Fruit fly (Drosophila melanogaster) whole organism, embryonic: ENCODE measurements around the gene CAH4.

Experiments
- Asciz ChIP-seq: fragments of 200-800 bp; sonication (Bioruptor generic); optimal IDR thresholded peaks from 2 replicates; lab custom pipeline; 2017; ENCODE audit warnings: missing biosample characterization, mild to moderate bottlenecking, missing genetic modification characterization, missing genetic modification reagents
- B-H2 ChIP-seq: fragments of 200-800 bp; sonication (Bioruptor generic); optimal IDR thresholded peaks from 2 replicates; lab custom pipeline; 2018; ENCODE audit warnings: missing biosample characterization, mild to moderate bottlenecking, missing genetic modification characterization
- CG10462 ChIP-seq: fragments of 200-800 bp; sonication (Bioruptor generic); optimal IDR thresholded peaks from 2 replicates; lab custom pipeline; 2016; ENCODE audit warnings: missing biosample characterization, missing genetic modification characterization
- CG11093 ChIP-seq: fragments of 200-800 bp; sonication (Bioruptor generic); IDR thresholded peaks from 3 replicates; pipeline ENCODE4 v1.3.6; 2022; ENCODE audit warnings: missing biosample characterization, missing genetic modification characterization
- CG11723 ChIP-seq: fragments of 200-800 bp; sonication (Bioruptor generic); optimal IDR thresholded peaks from 2 replicates; lab custom pipeline; 2017; ENCODE audit warnings: missing biosample characterization, mild to moderate bottlenecking, missing genetic modification characterization
- CG12155 ChIP-seq: fragments of 200-800 bp; sonication (Bioruptor generic); optimal IDR thresholded peaks from 3 replicates; lab custom pipeline; 2016; ENCODE audit warnings: missing biosample characterization, missing genetic modification characterization
- CG1233 ChIP-seq: fragments of 200-800 bp; sonication (Bioruptor generic); optimal IDR thresholded peaks from 4 replicates; lab custom pipeline; 2018; ENCODE audit warnings: missing biosample characterization, mild to moderate bottlenecking, missing genetic modification characterization
- CG12659 ChIP-seq: fragments of 200-800 bp; sonication (Bioruptor generic); optimal IDR thresholded peaks from 3 replicates; lab custom pipeline; 2017; ENCODE audit warnings: mild to moderate bottlenecking, missing biosample characterization, missing genetic modification reagents, missing genetic modification characterization
- CG13287 ChIP-seq: fragments of 200-800 bp; sonication (Bioruptor generic); IDR thresholded peaks from 2 replicates; pipeline ENCODE4 v1.3.6; 2022; ENCODE audit warnings: missing biosample characterization, missing genetic modification characterization; ENCODE audit not compliant: partially characterized antibody
- CG14441 ChIP-seq: fragments of 200-800 bp; sonication (Bioruptor generic); IDR thresholded peaks from 2 replicates; pipeline ENCODE4 v1.3.6; 2022; ENCODE audit warnings: missing biosample characterization, missing genetic modification characterization
- CG15011 ChIP-seq: fragments of 200-800 bp; sonication (Bioruptor generic); optimal IDR thresholded peaks from 3 replicates; lab custom pipeline; 2018; ENCODE audit warnings: missing biosample characterization, mild to moderate bottlenecking, missing genetic modification characterization
- CG30403 ChIP-seq: fragments of 200-800 bp; sonication (Bioruptor generic); optimal IDR thresholded peaks from 3 replicates; lab custom pipeline; 2016; ENCODE audit warnings: missing biosample characterization, missing genetic modification characterization
- CG31224 ChIP-seq: fragments of 200-800 bp; sonication (Bioruptor generic); IDR thresholded peaks from 2 replicates; pipeline ENCODE4 v1.3.6; 2022; ENCODE audit warnings: missing biosample characterization, missing genetic modification characterization
- CG33557 ChIP-seq: fragments of 200-800 bp; sonication (Bioruptor generic); optimal IDR thresholded peaks from 2 replicates; lab custom pipeline; 2019; ENCODE audit warnings: missing biosample characterization, mild to moderate bottlenecking, missing genetic modification characterization, moderate library complexity
- CG7271 ChIP-seq: fragments of 200-800 bp; sonication (Bioruptor generic); optimal IDR thresholded peaks from 2 replicates; lab custom pipeline; 2018; ENCODE audit warnings: missing biosample characterization, mild to moderate bottlenecking, missing genetic modification characterization, moderate library complexity
- CG7357 ChIP-seq: fragments of 200-800 bp; sonication (Bioruptor generic); IDR thresholded peaks from 3 replicates; pipeline ENCODE4 v1.3.6; 2022; ENCODE audit warnings: missing biosample characterization, missing genetic modification characterization
- CG7963 ChIP-seq: fragments of 200-800 bp; sonication (Bioruptor generic); IDR thresholded peaks from 3 replicates; pipeline ENCODE4 v1.3.6; 2022; ENCODE audit warnings: missing biosample characterization, missing genetic modification characterization; ENCODE audit not compliant: partially characterized antibody
- CG8765 ChIP-seq: fragments of 200-800 bp; sonication (Bioruptor generic); IDR thresholded peaks from 2 replicates; pipeline ENCODE4 v1.3.6; 2022; ENCODE audit warnings: missing biosample characterization, missing genetic modification characterization
- CG8944 ChIP-seq: fragments of 200-800 bp; sonication (Bioruptor generic); optimal IDR thresholded peaks from 3 replicates; lab custom pipeline; 2016; ENCODE audit warnings: missing biosample characterization, missing genetic modification characterization
- CG9437 ChIP-seq: fragments of 200-800 bp; sonication (Bioruptor generic); optimal IDR thresholded peaks from 2 replicates; lab custom pipeline; 2018; ENCODE audit warnings: missing biosample characterization, mild to moderate bottlenecking, missing genetic modification characterization
- CG9727 ChIP-seq: fragments of 200-800 bp; sonication (Bioruptor generic); optimal IDR thresholded peaks from 3 replicates; lab custom pipeline; 2017; ENCODE audit warnings: missing biosample characterization, mild to moderate bottlenecking, missing genetic modification characterization
- Dfd ChIP-seq, 2 experiments: fragments of >200 bp; optimal IDR thresholded peaks; 2 replicates each; lab custom pipeline; 2017; ENCODE audit warnings: missing biosample characterization in 2 of 2, missing genetic modification characterization in 2 of 2
- Dip2 ChIP-seq: fragments of 200-800 bp; sonication (Bioruptor generic); IDR thresholded peaks from 2 replicates; pipeline ENCODE4 v1.3.6; 2022; ENCODE audit warnings: missing biosample characterization, missing genetic modification characterization
- HHEX ChIP-seq: fragments of 200-800 bp; sonication (Bioruptor generic); optimal IDR thresholded peaks from 3 replicates; lab custom pipeline; 2017; ENCODE audit warnings: missing biosample characterization, mild to moderate bottlenecking, missing genetic modification characterization, missing genetic modification reagents
- HmgZ ChIP-seq: fragments of 200-800 bp; sonication (Bioruptor generic); optimal IDR thresholded peaks from 2 replicates; lab custom pipeline; 2018; ENCODE audit warnings: missing biosample characterization, mild to moderate bottlenecking, missing genetic modification characterization
- Lhr ChIP-seq: fragments of 200-800 bp; sonication (Bioruptor generic); optimal IDR thresholded peaks from 3 replicates; lab custom pipeline; 2017; ENCODE audit warnings: mild to moderate bottlenecking, missing biosample characterization, missing genetic modification reagents, missing genetic modification characterization
- Nf-YC ChIP-seq: fragments of 200-800 bp; optimal IDR thresholded peaks from 3 replicates; lab custom pipeline; 2019; ENCODE audit warnings: missing biosample characterization, mild to moderate bottlenecking, missing genetic modification characterization, moderate library complexity
- NfI ChIP-seq: fragments of 200-800 bp; sonication (Bioruptor generic); optimal IDR thresholded peaks from 3 replicates; lab custom pipeline; 2018; ENCODE audit warnings: missing biosample characterization, mild to moderate bottlenecking, missing genetic modification characterization, moderate library complexity
- Sry-δ ChIP-seq: fragments of 200-800 bp; sonication (Bioruptor generic); optimal IDR thresholded peaks from 2 replicates; lab custom pipeline; 2016; ENCODE audit warnings: missing biosample characterization, missing genetic modification characterization
- Tbp ChIP-seq: fragments of >200 bp; optimal IDR thresholded peaks from 2 replicates; lab custom pipeline; 2018; ENCODE audit warnings: missing biosample characterization, missing genetic modification characterization
- Usf ChIP-seq: fragments of 200-800 bp; sonication (Bioruptor generic); optimal IDR thresholded peaks from 2 replicates; lab custom pipeline; 2017; ENCODE audit warnings: missing genotype, missing biosample characterization, missing genetic modification characterization
- Xbp1 ChIP-seq: fragments of 200-800 bp; sonication (Bioruptor generic); optimal IDR thresholded peaks from 3 replicates; lab custom pipeline; 2016; ENCODE audit warnings: missing biosample characterization, mild to moderate bottlenecking, missing genetic modification characterization
- al ChIP-seq: fragments of 200-800 bp; sonication (Bioruptor generic); IDR thresholded peaks from 2 replicates; pipeline ENCODE4 v1.3.6; 2022; ENCODE audit warnings: missing biosample characterization, missing genetic modification characterization
- aop ChIP-seq: fragments of 200-800 bp; sonication (Bioruptor generic); IDR thresholded peaks from 2 replicates; pipeline ENCODE4 v1.3.6; 2022; ENCODE audit warnings: missing biosample characterization, missing genetic modification characterization
- ara ChIP-seq: fragments of 200-800 bp; sonication (Bioruptor generic); IDR thresholded peaks from 2 replicates; pipeline ENCODE4 v1.3.6; 2022; ENCODE audit warnings: missing biosample characterization, missing genetic modification characterization
- az2 ChIP-seq: fragments of 200-800 bp; sonication (Bioruptor generic); optimal IDR thresholded peaks from 3 replicates; lab custom pipeline; 2016; ENCODE audit warnings: missing biosample characterization, missing genetic modification characterization
- cas ChIP-seq: fragments of 200-800 bp; sonication (Bioruptor generic); IDR thresholded peaks from 2 replicates; pipeline ENCODE4 v1.3.6; 2022; ENCODE audit warnings: missing biosample characterization, missing genetic modification characterization
- chn ChIP-seq: fragments of 200-800 bp; sonication (Bioruptor generic); optimal IDR thresholded peaks from 2 replicates; lab custom pipeline; 2016; ENCODE audit warnings: missing biosample characterization, missing genetic modification characterization
- da ChIP-seq: fragments of 200-800 bp; sonication (Bioruptor generic); optimal IDR thresholded peaks from 2 replicates; lab custom pipeline; 2016; ENCODE audit warnings: missing biosample characterization, missing genetic modification characterization
- dan ChIP-seq: fragments of 200-800 bp; sonication (Bioruptor generic); IDR thresholded peaks from 2 replicates; pipeline ENCODE4 v1.3.6; 2022; ENCODE audit warnings: missing biosample characterization, missing genetic modification characterization
- emc ChIP-seq: fragments of 200-800 bp; sonication (Bioruptor generic); optimal IDR thresholded peaks from 2 replicates; lab custom pipeline; 2016; ENCODE audit warnings: missing biosample characterization, missing genetic modification characterization
- eve ChIP-seq, 2 experiments: fragments of >200 bp; optimal IDR thresholded peaks; 2 replicates each; lab custom pipeline; 2017; ENCODE audit warnings: missing biosample characterization in 2 of 2, missing genetic modification characterization in 2 of 2
- gem ChIP-seq: fragments of 200-800 bp; sonication (Bioruptor generic); optimal IDR thresholded peaks from 2 replicates; lab custom pipeline; 2019; ENCODE audit warnings: missing biosample characterization, mild to moderate bottlenecking, missing genetic modification characterization, moderate library complexity
- hb ChIP-seq: fragments of 200-800 bp; sonication (Bioruptor generic); IDR thresholded peaks from 3 replicates; pipeline ENCODE4 v1.3.6; 2022; ENCODE audit warnings: missing biosample characterization, missing genetic modification characterization; ENCODE audit not compliant: partially characterized antibody
- luna ChIP-seq: fragments of 200-800 bp; sonication (Bioruptor generic); optimal IDR thresholded peaks from 2 replicates; lab custom pipeline; 2016; ENCODE audit warnings: missing biosample characterization, missing genetic modification characterization
- mld ChIP-seq: fragments of 200-800 bp; sonication (Bioruptor generic); IDR thresholded peaks from 3 replicates; pipeline ENCODE4 v1.3.6; 2022; ENCODE audit warnings: missing biosample characterization, missing genetic modification characterization; ENCODE audit not compliant: partially characterized antibody
- pros ChIP-seq: fragments of 200-800 bp; sonication (Bioruptor generic); optimal IDR thresholded peaks from 3 replicates; lab custom pipeline; 2019; ENCODE audit warnings: missing biosample characterization, mild to moderate bottlenecking, missing genetic modification characterization, moderate library complexity
- row ChIP-seq: fragments of 200-800 bp; sonication (Bioruptor generic); IDR thresholded peaks from 3 replicates; pipeline ENCODE4 v1.3.6; 2022; ENCODE audit warnings: missing biosample characterization, missing genetic modification characterization
- salm ChIP-seq: fragments of 200-800 bp; sonication (Bioruptor generic); optimal IDR thresholded peaks from 2 replicates; lab custom pipeline; 2018; ENCODE audit warnings: missing biosample characterization, mild to moderate bottlenecking, missing genetic modification characterization
- schlank ChIP-seq: fragments of 200-800 bp; sonication (Bioruptor generic); optimal IDR thresholded peaks from 2 replicates; lab custom pipeline; 2018; ENCODE audit warnings: missing biosample characterization, mild to moderate bottlenecking, missing genetic modification characterization
- so ChIP-seq: fragments of 200-800 bp; sonication (Bioruptor generic); IDR thresholded peaks from 3 replicates; pipeline ENCODE4 v1.3.6; 2022; ENCODE audit warnings: missing biosample characterization, missing genetic modification characterization

The CAH4 gene

DNA sequence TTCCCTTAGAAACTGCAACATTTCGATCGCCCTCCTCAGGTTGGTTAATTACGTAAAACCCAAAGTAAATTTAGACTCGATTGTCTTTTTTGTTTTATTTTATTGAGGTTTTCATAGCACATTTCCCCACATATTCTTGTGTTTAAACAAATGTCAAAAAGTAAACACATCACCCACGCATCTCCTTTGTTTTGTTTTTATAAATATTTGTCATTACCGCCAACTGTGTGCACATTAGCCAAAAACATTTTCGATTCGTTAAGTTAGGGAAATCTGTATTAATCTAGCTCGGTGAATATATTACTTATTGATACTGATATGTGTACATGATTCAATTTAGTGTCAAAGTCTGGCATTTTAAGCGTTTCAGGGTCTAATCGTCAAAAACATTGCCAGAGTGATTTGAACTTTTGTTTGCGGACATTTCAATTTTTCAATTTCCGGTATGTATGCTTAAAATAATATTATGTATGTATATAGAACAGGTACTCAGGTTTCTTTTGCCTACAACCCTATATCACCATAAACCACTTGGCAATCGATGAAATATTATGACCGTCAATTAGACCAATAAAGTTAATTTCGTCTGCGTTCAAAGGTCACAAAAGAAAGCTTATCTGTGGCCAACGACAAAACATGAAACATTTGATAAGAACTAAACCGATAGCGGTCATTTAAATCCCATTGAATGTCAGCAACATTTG is 47.6 kb downstream of the CAH4 start (continued):
- TF ChIP-seq gem (no peak), CG14441 (no peak), CG15011 (GFP tag; lab: Kevin White, UChicago) (peak; percentile 59), eve (GFP tag; optimal IDR thresholded peaks at IDR 0.05; lab: Kevin White, UChicago) (no peak), hb (GFP tag; lab: Robert Waterston, UW) (no peak), Usf (GFP tag; lab: Kevin White, UChicago) (no peak), Xbp1 (GFP tag; lab: Kevin White, UChicago) (no peak), so (GFP tag; lab: Robert Waterston, UW) (no peak), ara (no peak), B-H2 (GFP tag; lab: Kevin White, UChicago) (no peak), Dfd (GFP tag; optimal IDR thresholded peaks at IDR 0.05; lab: Kevin White, UChicago) (no peak), dan (GFP tag; lab: Robert Waterston, UW) (no peak), emc (GFP tag; lab: Kevin White, UChicago) (no peak), chn (GFP tag; lab: Kevin White, UChicago) (no peak), Dip2 (no peak), Sry-δ (GFP tag; lab: Kevin White, UChicago) (no peak), da (no peak), CG7271 (tag; lab: Kevin White, UChicago) (peak; percentile 48), CG9437 (GFP tag; lab: Kevin White, UChicago) (no peak), Nf-YC (tag; lab: Kevin White, UChicago) (no peak), CG13287 (GFP tag; lab: Robert Waterston, UW) (no peak), Lhr (GFP tag; lab: Kevin White, UChicago) (no peak), CG31224 (GFP tag; lab: Robert Waterston, UW) (no peak), CG11723 (GFP tag; lab: Kevin White, UChicago) (no peak), CG11093 (GFP tag; lab: Robert Waterston, UW) (no peak), schlank (tag; lab: Kevin White, UChicago) (peak; percentile 43), Tbp (GFP tag; lab: Kevin White, UChicago) (no peak), HHEX (GFP tag; lab: Kevin White, UChicago) (peak; percentile 67), CG8765 (GFP tag; lab: Robert Waterston, UW) (no peak), NfI (GFP tag; lab: Kevin White, UChicago) (no peak), HmgZ (tag; lab: Kevin White, UChicago) (peak; percentile 26), aop (GFP tag; lab: Robert Waterston, UW) (no peak), pros (GFP tag; lab: Kevin White, UChicago) (no peak), CG9727 (GFP tag; lab: Kevin White, UChicago) (peak; percentile 47), CG30403 (GFP tag; lab: Kevin White, UChicago) (no peak), mld (GFP tag; lab: Robert Waterston, UW) (no peak), CG12155 (GFP tag; lab: Kevin White, UChicago) (no peak), CG8944 (GFP tag; lab: Kevin White, UChicago) (no peak), Asciz (GFP tag; lab: Kevin White, UChicago) (peak; percentile 92), CG12659 (GFP tag; lab: Kevin White, UChicago) (peak; percentile 38), luna (GFP tag; lab: Kevin White, UChicago) (no peak), CG10462 (no peak), CG7357 (GFP tag; lab: Robert Waterston, UW) (no peak), salm (tag; lab: Kevin White, UChicago) (peak; percentile 57), CG33557 (peak; percentile 65), CG1233 (GFP tag; lab: Kevin White, UChicago) (peak; percentile 74), row (0 out of 3 replicates have a peak, but pooled peaks have one; percentile 7), al (no peak), cas (no peak), az2 (GFP tag; lab: Kevin White, UChicago) (no peak), CG7963 (no peak)
